Worm (Caenorhabditis elegans): ENCODE results near the gene mig-10.

ce11 chrIII:8240948-8241347 lies 38.0 kb upstream of the mig-10 start:
- TF ChIP-seq unc-62 (GFP tag; optimal IDR thresholded peaks at IDR 0.05): no peak
- no peak for TF ChIP-seq lin-13 (tag; optimal IDR thresholded peaks at IDR 0.05)
- TF ChIP-seq zip-8 (tag; optimal IDR thresholded peaks at IDR 0.05): no peak
- TF ChIP-seq mls-2 (tag; optimal IDR thresholded peaks at IDR 0.05): no peak
- TF ChIP-seq nhr-237 (tag; optimal IDR thresholded peaks at IDR 0.05): no peak
- TF ChIP-seq pha-4 (tag; optimal IDR thresholded peaks at IDR 0.05): no peak
- TF ChIP-seq snpc-4 (tag; optimal IDR thresholded peaks at IDR 0.05): no peak
- TF ChIP-seq ces-1 (GFP tag; optimal IDR thresholded peaks at IDR 0.05): no peak
- no peak for TF ChIP-seq nhr-76 (tag; optimal IDR thresholded peaks at IDR 0.05)
